Fruit fly (Drosophila melanogaster) whole organism, wandering third instar larva: ENCODE measurements around the gene beta-Man.
A peak's percentile ranks its signal among the peaks of the same experiment; 100 is the strongest.

Source experiments
- Abd-B ChIP-seq: fragments of >200 bp; optimal IDR thresholded peaks from 2 replicates; lab custom pipeline; 2017; ENCODE audit warnings: missing biosample characterization, missing genetic modification characterization
- CG32264 ChIP-seq: fragments of 200-800 bp; sonication (Bioruptor generic); optimal IDR thresholded peaks from 2 replicates; lab custom pipeline; 2016; ENCODE audit warnings: missing biosample characterization, missing genetic modification characterization
- CG9705 ChIP-seq: fragments of 200-800 bp; sonication (Bioruptor generic); optimal IDR thresholded peaks from 2 replicates; lab custom pipeline; 2018; ENCODE audit warnings: missing biosample characterization, mild to moderate bottlenecking, missing genetic modification characterization
- CrebA ChIP-seq: fragments of 200-800 bp; sonication (Bioruptor generic); optimal IDR thresholded peaks from 2 replicates; lab custom pipeline; 2016; ENCODE audit warnings: missing biosample characterization, mild to moderate bottlenecking, missing genetic modification characterization, borderline replicate concordance
- Dfd ChIP-seq: fragments of >200 bp; optimal IDR thresholded peaks from 2 replicates; lab custom pipeline; 2017; ENCODE audit warnings: missing biosample characterization, missing genetic modification characterization
- Dif ChIP-seq: fragments of 200-275, 200-300 bp; sonication (Bioruptor generic); optimal IDR thresholded peaks from 2 replicates; lab custom pipeline; 2018; ENCODE audit warnings: missing biosample characterization, missing genetic modification characterization; ENCODE audit not compliant: partially characterized antibody
- GATAd ChIP-seq: sonication (Bioruptor generic); optimal IDR thresholded peaks from 2 replicates; lab custom pipeline; 2016; ENCODE audit warnings: missing biosample characterization, missing genetic modification characterization
- HLH106 ChIP-seq: fragments of 200-800 bp; optimal IDR thresholded peaks from 3 replicates; lab custom pipeline; 2019; ENCODE audit warnings: missing biosample characterization, mild to moderate bottlenecking, missing genetic modification characterization, moderate library complexity
- Hnf4 ChIP-seq: fragments of 200-800 bp; sonication (Bioruptor generic); optimal IDR thresholded peaks from 2 replicates; lab custom pipeline; 2016; ENCODE audit warnings: missing biosample characterization, mild to moderate bottlenecking, missing genetic modification characterization
- Hr78 ChIP-seq: fragments of >200 bp; optimal IDR thresholded peaks from 2 replicates; lab custom pipeline; 2017; ENCODE audit warnings: missing biosample characterization, missing genetic modification characterization
- Hr83 ChIP-seq: fragments of 200-300 bp; sonication (Bioruptor generic); optimal IDR thresholded peaks from 2 replicates; lab custom pipeline; 2016; ENCODE audit warnings: missing biosample characterization, mild to moderate bottlenecking, missing genetic modification characterization, moderate library complexity; ENCODE audit not compliant: poor library complexity, severe bottlenecking
- Jra ChIP-seq: sonication (Bioruptor generic); optimal IDR thresholded peaks from 2 replicates; lab custom pipeline; 2016; ENCODE audit warnings: missing biosample characterization, missing genetic modification characterization
- Mio ChIP-seq: sonication (Bioruptor generic); optimal IDR thresholded peaks from 2 replicates; lab custom pipeline; 2016; ENCODE audit warnings: missing biosample characterization, missing genetic modification characterization
- Myc ChIP-seq: fragments of >200 bp; optimal IDR thresholded peaks from 2 replicates; lab custom pipeline; 2017
- N ChIP-seq: fragments of >200 bp; optimal IDR thresholded peaks from 2 replicates; lab custom pipeline; 2018; ENCODE audit warnings: missing biosample characterization, missing external identifiers, missing genetic modification characterization
- OdsH ChIP-seq: fragments of 200-800 bp; sonication (Bioruptor generic); optimal IDR thresholded peaks from 2 replicates; lab custom pipeline; 2016; ENCODE audit warnings: missing biosample characterization, mild to moderate bottlenecking, missing genetic modification characterization
- Rel ChIP-seq, 2 experiments: fragments of 200-800 bp; sonication (Bioruptor generic) in 1 of 2; optimal IDR thresholded peaks; 2 replicates in 1 of 2; 3 replicates in 1 of 2; lab custom pipeline; 2016 to 2019; ENCODE audit warnings: mild to moderate bottlenecking in 2 of 2, missing biosample characterization in 2 of 2, missing genetic modification characterization in 2 of 2, moderate library complexity in 1 of 2
- Sp1 ChIP-seq: fragments of 200-800 bp; sonication (Bioruptor generic); optimal IDR thresholded peaks from 3 replicates; lab custom pipeline; 2019; ENCODE audit warnings: missing biosample characterization, mild to moderate bottlenecking, missing genetic modification characterization, moderate library complexity
- Vsx2 ChIP-seq: fragments of 200-300, 225-300 bp; sonication (Bioruptor generic); optimal IDR thresholded peaks from 2 replicates; lab custom pipeline; 2018; ENCODE audit warnings: missing biosample characterization, missing genetic modification characterization; ENCODE audit not compliant: partially characterized antibody
- br ChIP-seq: fragments of 200-800 bp; sonication (Bioruptor generic); optimal IDR thresholded peaks from 2 replicates; lab custom pipeline; 2016; ENCODE audit warnings: missing biosample characterization, missing genetic modification characterization
- brk ChIP-seq: fragments of 200-800 bp; sonication (Bioruptor generic); optimal IDR thresholded peaks from 2 replicates; lab custom pipeline; 2016; ENCODE audit warnings: missing biosample characterization, mild to moderate bottlenecking, missing genetic modification characterization
- dl ChIP-seq, 2 experiments: fragments of 175-275, 200-275 bp in 1 of 2; fragments of 200-275 bp in 1 of 2; sonication (Bioruptor generic); optimal IDR thresholded peaks; lab custom pipeline; 2018; ENCODE audit warnings: mild to moderate bottlenecking in 2 of 2, missing biosample characterization in 2 of 2, missing genetic modification characterization in 2 of 2, moderate library complexity in 2 of 2; ENCODE audit not compliant: partially characterized antibody in 2 of 2, insufficient read depth in 1 of 2
- dmrt93B ChIP-seq: fragments of 200-800 bp; sonication (Bioruptor generic); optimal IDR thresholded peaks from 2 replicates; lab custom pipeline; 2018; ENCODE audit warnings: missing biosample characterization, mild to moderate bottlenecking, missing genetic modification characterization
- dsf ChIP-seq: sonication (Bioruptor generic); optimal IDR thresholded peaks from 2 replicates; lab custom pipeline; 2016; ENCODE audit warnings: missing biosample characterization, missing genetic modification characterization, borderline replicate concordance
- ey ChIP-seq: fragments of 200-800 bp; sonication (Bioruptor generic); optimal IDR thresholded peaks from 2 replicates; lab custom pipeline; 2016; ENCODE audit warnings: missing biosample characterization, missing genetic modification characterization
- foxo ChIP-seq, 2 experiments: fragments of 200-800 bp; sonication (Bioruptor generic); optimal IDR thresholded peaks; 2 replicates in 1 of 2; 3 replicates in 1 of 2; lab custom pipeline; 2016 to 2017; ENCODE audit warnings: missing biosample characterization in 2 of 2, missing genetic modification characterization in 2 of 2
- fru ChIP-seq: fragments of 200-800 bp; sonication (Bioruptor generic); optimal IDR thresholded peaks from 3 replicates; lab custom pipeline; 2016; ENCODE audit warnings: missing biosample characterization, mild to moderate bottlenecking, missing genetic modification characterization
- h ChIP-seq: fragments of 200-800 bp; sonication (Bioruptor generic); optimal IDR thresholded peaks from 3 replicates; lab custom pipeline; 2016; ENCODE audit warnings: missing biosample characterization, mild to moderate bottlenecking, missing genetic modification characterization
- jim ChIP-seq: fragments of 175-275, 200-325 bp; sonication (Bioruptor generic); optimal IDR thresholded peaks from 2 replicates; lab custom pipeline; 2016; ENCODE audit warnings: missing biosample characterization, mild to moderate bottlenecking, missing genetic modification characterization
- lola ChIP-seq: fragments of >200 bp; optimal IDR thresholded peaks from 2 replicates; lab custom pipeline; 2017; ENCODE audit warnings: missing biosample characterization, missing genetic modification characterization
- pan ChIP-seq: fragments of >200 bp; optimal IDR thresholded peaks from 2 replicates; lab custom pipeline; 2017
- psq ChIP-seq: fragments of 200-800 bp; sonication (Bioruptor generic); optimal IDR thresholded peaks from 3 replicates; lab custom pipeline; 2017; ENCODE audit warnings: missing biosample characterization, mild to moderate bottlenecking, missing genetic modification characterization, moderate library complexity
- rgr ChIP-seq: fragments of 200-800 bp; sonication (Bioruptor generic); optimal IDR thresholded peaks from 3 replicates; lab custom pipeline; 2016; ENCODE audit warnings: missing biosample characterization, mild to moderate bottlenecking, missing genetic modification characterization
- sage ChIP-seq: fragments of 200-800 bp; sonication (Bioruptor generic); optimal IDR thresholded peaks from 2 replicates; lab custom pipeline; 2016; ENCODE audit warnings: missing biosample characterization, mild to moderate bottlenecking, missing genetic modification characterization
- sv ChIP-seq: fragments of 200-800 bp; sonication (Bioruptor generic); optimal IDR thresholded peaks from 3 replicates; lab custom pipeline; 2016; ENCODE audit warnings: missing biosample characterization, missing genetic modification characterization
- tai ChIP-seq: sonication (Bioruptor generic); optimal IDR thresholded peaks from 2 replicates; lab custom pipeline; 2016; ENCODE audit warnings: missing biosample characterization, missing genetic modification characterization
- usp ChIP-seq: fragments of >200 bp; optimal IDR thresholded peaks from 2 replicates; lab custom pipeline; 2017; ENCODE audit warnings: missing biosample characterization, missing genetic modification characterization
- woc ChIP-seq: sonication (Bioruptor generic); optimal IDR thresholded peaks from 2 replicates; lab custom pipeline; 2016; ENCODE audit warnings: missing biosample characterization, mild to moderate bottlenecking, missing genetic modification characterization

Gene beta-Man

dm6 chr3R:4220780-4221179 lies 23.8 kb downstream of the beta-Man start:
- TF ChIP-seq CG32264 (GFP tag; lab: Kevin White, UChicago) (no peak), Dfd (GFP tag; lab: Kevin White, UChicago) (no peak), OdsH (no peak), dl (GFP tag; optimal IDR thresholded peaks at IDR 0.05; lab: Kevin White, UChicago; ENCODE audit: insufficient read depth in 1 of 2, partially characterized antibody in 2 of 2) (no peak), sage (GFP tag; lab: Kevin White, UChicago) (no peak), dsf (GFP tag; lab: Kevin White, UChicago) (no peak), CrebA (GFP tag; lab: Kevin White, UChicago) (no peak), GATAd (GFP tag; lab: Kevin White, UChicago) (no peak), lola (no peak), ey (GFP tag; lab: Kevin White, UChicago) (peak; percentile 9), psq (GFP tag; lab: Kevin White, UChicago) (no peak), Abd-B (no peak), Dif (GFP tag; lab: Kevin White, UChicago) (no peak), jim (no peak), Sp1 (GFP tag; lab: Kevin White, UChicago) (peak; percentile 23), Vsx2 (GFP tag; lab: Kevin White, UChicago) (no peak), pan (no peak), sv (GFP tag; lab: Kevin White, UChicago) (no peak), Hr78 (no peak), woc (GFP tag; lab: Kevin White, UChicago) (no peak), Mio (no peak), rgr (no peak), h (GFP tag; lab: Kevin White, UChicago) (peak; percentile 29), foxo (GFP tag; optimal IDR thresholded peaks at IDR 0.05; lab: Kevin White, UChicago) (peak in 1 of 2 experiments; percentile 43), Hr83 (GFP tag; lab: Kevin White, UChicago) (peak; percentile 54), HLH106 (tag; lab: Kevin White, UChicago) (peak; percentile 43), brk (no peak), fru (no peak), N (no peak), dmrt93B (GFP tag; lab: Kevin White, UChicago) (no peak), br (GFP tag; lab: Kevin White, UChicago) (peak; percentile 13), usp (GFP tag; lab: Kevin White, UChicago) (no peak), tai (GFP tag; lab: Kevin White, UChicago) (no peak), Jra (GFP tag; lab: Kevin White, UChicago) (no peak), Myc (lab: Kevin White, UChicago) (peak; percentile 37), Hnf4 (no peak), CG9705 (GFP tag; lab: Kevin White, UChicago) (peak; percentile 16), Rel (GFP tag; optimal IDR thresholded peaks at IDR 0.05; lab: Kevin White, UChicago) (no peak), Rel (tag; optimal IDR thresholded peaks at IDR 0.05; lab: Kevin White, UChicago) (peak; percentile 13)

dm6 chr3R:4228426-4228825 lies 31.4 kb downstream of the beta-Man start:
- no peak for TF ChIP-seq pan
- TF ChIP-seq tai (GFP tag; lab: Kevin White, UChicago) = no peak
- no peak for TF ChIP-seq dmrt93B (GFP tag; lab: Kevin White, UChicago)
- no peak for TF ChIP-seq Rel (GFP tag; optimal IDR thresholded peaks at IDR 0.05; lab: Kevin White, UChicago)
- no peak for TF ChIP-seq Rel (tag; optimal IDR thresholded peaks at IDR 0.05; lab: Kevin White, UChicago)
- no peak for TF ChIP-seq OdsH
- TF ChIP-seq Dif (GFP tag; lab: Kevin White, UChicago) = no peak
- TF ChIP-seq Dfd (GFP tag; lab: Kevin White, UChicago) = no peak
- TF ChIP-seq Hr83 (GFP tag; lab: Kevin White, UChicago) = no peak
- no peak for TF ChIP-seq brk
